Worm (Caenorhabditis elegans) whole organism, young adult: Measurements from ENCODE around the gene Y40A1A.2.
A peak's percentile ranks its signal among the peaks of the same experiment; 100 is the strongest.

ENCODE experiments used
- B0261.1 ChIP-seq: sonication (generic microtip); optimal IDR thresholded peaks from 2 replicates; lab custom pipeline; 2016; ENCODE audit warnings: mild to moderate bottlenecking, missing genetic modification characterization, moderate library complexity, missing compliant biosample characterization
- F33H1.4 ChIP-seq: fragments of 200-800 bp; sonication (Bioruptor generic); IDR thresholded peaks from 2 replicates; pipeline ENCODE4 v1.3.6; 2022; ENCODE audit warnings: missing genetic modification reagents, missing genetic modification characterization, missing compliant biosample characterization
- Y53F4B.3 ChIP-seq: fragments of 200-800 bp; sonication (Bioruptor generic); IDR thresholded peaks from 2 replicates; pipeline ENCODE4 v1.3.6; 2022; ENCODE audit warnings: missing genetic modification reagents, missing genetic modification characterization, missing compliant biosample characterization
- Y53G8AR.9 ChIP-seq: fragments of 200-800 bp; sonication (Bioruptor generic); conservative IDR thresholded peaks from 2 replicates; pipeline ENCODE4 v1.3.6; 2022; ENCODE audit warnings: missing genetic modification reagents, missing genetic modification characterization, missing compliant biosample characterization
- Y67H2A.10 ChIP-seq: fragments of 200-800 bp; sonication (Bioruptor generic); conservative IDR thresholded peaks from 2 replicates; pipeline ENCODE4 v1.3.6; 2022; ENCODE audit warnings: missing genetic modification reagents, missing genetic modification characterization, missing compliant biosample characterization
- ZK185.1 ChIP-seq: sonication (generic microtip); optimal IDR thresholded peaks from 2 replicates; lab custom pipeline; 2016; ENCODE audit warnings: mild to moderate bottlenecking, missing genetic modification characterization, missing compliant biosample characterization; ENCODE audit not compliant: poor library complexity, severe bottlenecking
- aptf-3 ChIP-seq: fragments of 200-800 bp; sonication (Bioruptor generic); IDR thresholded peaks from 2 replicates; pipeline ENCODE4 v1.3.6; 2022; ENCODE audit warnings: missing genetic modification characterization, missing compliant biosample characterization
- attf-3 ChIP-seq: fragments of 200-800 bp; sonication (Bioruptor generic); conservative IDR thresholded peaks from 2 replicates; pipeline ENCODE4 v1.3.6; 2022; ENCODE audit warnings: missing genetic modification reagents, missing genetic modification characterization, missing compliant biosample characterization
- attf-5 ChIP-seq: fragments of 200-800 bp; sonication (Bioruptor generic); optimal IDR thresholded peaks from 2 replicates; lab custom pipeline; 2018; ENCODE audit warnings: mild to moderate bottlenecking, missing genetic modification characterization, missing compliant biosample characterization
- bed-1 ChIP-seq: fragments of 200-800 bp; sonication (Bioruptor generic); IDR thresholded peaks from 2 replicates; pipeline ENCODE4 v1.3.6; 2022; ENCODE audit warnings: missing genetic modification reagents, missing genetic modification characterization, missing compliant biosample characterization
- cebp-1 ChIP-seq, 2 experiments: fragments of 200-800 bp in 1 of 2; sonication (Bioruptor generic) in 1 of 2; sonication (generic microtip) in 1 of 2; IDR thresholded peaks in 1 of 2; optimal IDR thresholded peaks in 1 of 2; 2 replicates each; pipeline versions ENCODE4 v1.3.6 to Lab custom; 2017 to 2022; ENCODE audit warnings: missing compliant biosample characterization in 2 of 2, missing genetic modification characterization in 2 of 2, mild to moderate bottlenecking in 1 of 2, missing genetic modification reagents in 1 of 2, moderate library complexity in 1 of 2
- die-1 ChIP-seq: sonication (generic microtip); optimal IDR thresholded peaks from 2 replicates; lab custom pipeline; 2016; ENCODE audit warnings: missing genotype, mild to moderate bottlenecking, missing genetic modification characterization, missing compliant biosample characterization
- dpl-1 ChIP-seq: fragments of 150-350 bp; optimal IDR thresholded peaks from 2 replicates; lab custom pipeline; 2014; ENCODE audit warnings: missing biosample characterization, missing genetic modification reagents, missing genetic modification characterization
- egrh-3 ChIP-seq: fragments of 200-800 bp; sonication (Bioruptor generic); IDR thresholded peaks from 2 replicates; pipeline ENCODE4 v1.3.6; 2022; ENCODE audit warnings: missing genetic modification reagents, missing genetic modification characterization, missing compliant biosample characterization
- gei-17 ChIP-seq: fragments of 200-800 bp; sonication (Bioruptor generic); optimal IDR thresholded peaks from 2 replicates; lab custom pipeline; 2018; ENCODE audit warnings: mild to moderate bottlenecking, missing genetic modification characterization, missing compliant biosample characterization
- hmg-1.2 ChIP-seq: fragments of 200-800 bp; sonication (Bioruptor generic); IDR thresholded peaks from 2 replicates; pipeline ENCODE4 v1.3.6; 2022; ENCODE audit warnings: missing genetic modification reagents, missing genetic modification characterization, missing compliant biosample characterization
- let-607 ChIP-seq, 2 experiments: fragments of 200-800 bp in 1 of 2; sonication (Bioruptor generic) in 1 of 2; sonication (generic microtip) in 1 of 2; optimal IDR thresholded peaks; 2 replicates each; lab custom pipeline; 2016 to 2018; ENCODE audit warnings: mild to moderate bottlenecking in 2 of 2, missing compliant biosample characterization in 2 of 2, missing genetic modification characterization in 2 of 2, moderate library complexity in 2 of 2, missing genotype in 1 of 2
- lin-35 ChIP-seq, 3 experiments: fragments of 150-350 bp in 2 of 3; sonication (generic microtip) in 1 of 3; optimal IDR thresholded peaks; 2 replicates each; lab custom pipeline; 2014 to 2018; ENCODE audit warnings: missing biosample characterization in 3 of 3, missing genetic modification characterization in 3 of 3, missing genetic modification reagents in 3 of 3
- lin-40 ChIP-seq: sonication (generic microtip); optimal IDR thresholded peaks from 2 replicates; lab custom pipeline; 2016; ENCODE audit warnings: missing genetic modification characterization, mild to moderate bottlenecking, missing compliant biosample characterization, missing genotype, missing genetic modification reagents
- lsy-27 ChIP-seq: sonication (generic microtip); optimal IDR thresholded peaks from 2 replicates; lab custom pipeline; 2017; ENCODE audit warnings: missing genetic modification characterization, mild to moderate bottlenecking, missing compliant biosample characterization, antibody characterized with exemption, missing genotype, borderline replicate concordance; ENCODE audit not compliant: insufficient read depth
- madf-3 ChIP-seq: fragments of 200-800 bp; sonication (Bioruptor generic); IDR thresholded peaks from 2 replicates; pipeline ENCODE4 v1.3.6; 2022; ENCODE audit warnings: missing genetic modification reagents, missing genetic modification characterization, missing compliant biosample characterization
- mel-28 ChIP-seq: sonication (generic microtip); optimal IDR thresholded peaks from 2 replicates; lab custom pipeline; 2016; ENCODE audit warnings: borderline replicate concordance, mild to moderate bottlenecking, missing genetic modification characterization, missing compliant biosample characterization
- mxl-1 ChIP-seq: sonication (generic microtip); optimal IDR thresholded peaks from 2 replicates; lab custom pipeline; 2016; ENCODE audit warnings: missing genetic modification characterization, missing compliant biosample characterization
- nhr-27 ChIP-seq: fragments of 200-800 bp; sonication (Bioruptor generic); optimal IDR thresholded peaks from 2 replicates; lab custom pipeline; 2018; ENCODE audit warnings: mild to moderate bottlenecking, missing genetic modification characterization, moderate library complexity, missing compliant biosample characterization
- rpc-1 ChIP-seq, 2 experiments: fragments of 150-350 bp in 1 of 2; sonication (generic microtip) in 1 of 2; optimal IDR thresholded peaks; 2 replicates each; lab custom pipeline; 2014 to 2018; ENCODE audit warnings: missing biosample characterization in 1 of 2, missing genetic modification characterization in 1 of 2, missing genetic modification reagents in 1 of 2, missing genotype in 1 of 2
- snpc-1.1 ChIP-seq: sonication (generic microtip); optimal IDR thresholded peaks from 2 replicates; lab custom pipeline; 2017; ENCODE audit warnings: missing genetic modification characterization, mild to moderate bottlenecking, missing compliant biosample characterization, antibody characterized with exemption, moderate library complexity, missing genotype, missing genetic modification reagents; ENCODE audit not compliant: insufficient read depth
- somi-1 ChIP-seq: fragments of 200-800 bp; sonication (Bioruptor generic); optimal IDR thresholded peaks from 2 replicates; lab custom pipeline; 2018; ENCODE audit warnings: mild to moderate bottlenecking, missing genetic modification characterization, missing compliant biosample characterization
- tbp1 ChIP-seq: fragments of 200-800 bp; sonication (Bioruptor generic); optimal IDR thresholded peaks from 2 replicates; lab custom pipeline; 2018; ENCODE audit warnings: mild to moderate bottlenecking, missing genetic modification characterization, missing compliant biosample characterization
- zfh-2 ChIP-seq: fragments of 200-800 bp; sonication (Bioruptor generic); conservative IDR thresholded peaks from 2 replicates; pipeline ENCODE4 v1.3.6; 2022; ENCODE audit warnings: missing genetic modification reagents, missing genetic modification characterization, missing compliant biosample characterization

Gene Y40A1A.2

ce11 chrX:1964411-1964810 lies 26.1 kb upstream of the Y40A1A.2 start:
- TF ChIP-seq zfh-2 (GFP tag; lab: Robert Waterston, UW) (peak; percentile 74), egrh-3 (GFP tag; lab: Robert Waterston, UW) (peak; percentile 12; the same call in 1 of the 2 replicates), ZK185.1 (tag; lab: Kevin White, UChicago) (no peak)

- TF ChIP-seq mxl-1 (tag; lab: Kevin White, UChicago) (no peak), aptf-3 (GFP tag; lab: Robert Waterston, UW) (no peak), ZK185.1 (tag; lab: Kevin White, UChicago) (peak; percentile 56), tbp1 (GFP tag; lab: Kevin White, UChicago) (no peak), dpl-1 (no peak), Y53F4B.3 (GFP tag; lab: Robert Waterston, UW) (no peak), bed-1 (no peak), snpc-1.1 (tag; lab: Kevin White, UChicago) (no peak), lin-35 (GFP tag; optimal IDR thresholded peaks at IDR 0.05; lab: Kevin White, UChicago) (peak in 1 of 3 experiments; percentile 35), let-607 (tag; optimal IDR thresholded peaks at IDR 0.05; lab: Kevin White, UChicago) (no peak), attf-5 (GFP tag; lab: Kevin White, UChicago) (peak; percentile 5), madf-3 (GFP tag; lab: Robert Waterston, UW) (no peak), hmg-1.2 (GFP tag; lab: Robert Waterston, UW) (peak; percentile 75; the same call in 1 of the 2 replicates), mel-28 (tag; lab: Kevin White, UChicago) (no peak)
- TF ChIP-seq, all 124 proteins: peak for 4
Measured at ce11 chrX:1964828-1965227, 25.7 kb upstream of the Y40A1A.2 start.

- TF ChIP-seq lsy-27 (tag; lab: Kevin White, UChicago) (no peak), die-1 (tag; lab: Kevin White, UChicago) (no peak), somi-1 (GFP tag; lab: Kevin White, UChicago) (no peak), Y67H2A.10 (GFP tag; lab: Robert Waterston, UW) (no peak), F33H1.4 (no peak), cebp-1 (GFP tag; IDR thresholded peaks at IDR 0.05; lab: Robert Waterston, UW) (no peak), cebp-1 (tag; optimal IDR thresholded peaks at IDR 0.05; lab: Kevin White, UChicago) (no peak), lin-40 (no peak)
Measured at ce11 chrX:1969575-1969974, 21.0 kb upstream of the Y40A1A.2 start, which contains the start of gene str-79. Gene str-79 (plus strand): TSS chrX:1969875.

- TF ChIP-seq zfh-2 (GFP tag; lab: Robert Waterston, UW), result peak; percentile 61
- TF ChIP-seq nhr-27 (tag; lab: Kevin White, UChicago), result no peak
- no peak for TF ChIP-seq gei-17 (GFP tag; lab: Kevin White, UChicago)
- TF ChIP-seq mxl-1 (tag; lab: Kevin White, UChicago), result no peak
- TF ChIP-seq Y53G8AR.9 (GFP tag; lab: Robert Waterston, UW), result no peak
- 0 out of 2 replicates have a peak, but pooled peaks have one; percentile 62 for TF ChIP-seq madf-3 (GFP tag; lab: Robert Waterston, UW)
- no peak for TF ChIP-seq attf-3 (GFP tag; lab: Robert Waterston, UW)
Measured at ce11 chrX:1971647-1972046, 18.9 kb upstream of the Y40A1A.2 start.

ce11 chrX:1972766-1973165 lies 17.8 kb upstream of the Y40A1A.2 start:
- TF ChIP-seq egrh-3 (GFP tag; lab: Robert Waterston, UW) (no peak), B0261.1 (tag; lab: Kevin White, UChicago) (peak; percentile 43), rpc-1 (optimal IDR thresholded peaks at IDR 0.05; lab: Kevin White, UChicago) (peak; percentile 36), rpc-1 (tag; optimal IDR thresholded peaks at IDR 0.05; lab: Kevin White, UChicago) (peak; percentile 69), tbp1 (GFP tag; lab: Kevin White, UChicago) (peak; percentile 78)
- TF ChIP-seq, all 124 proteins: peak for 3
